Fruit fly (Drosophila melanogaster) whole organism, adult: Measurements from ENCODE around the gene ps.

ENCODE experiments used
- CG1620 ChIP-seq: fragments of 200-800 bp; sonication (Bioruptor generic); optimal IDR thresholded peaks from 2 replicates; lab custom pipeline; 2016; ENCODE audit warnings: missing biosample characterization, missing genetic modification characterization
- Hr96 ChIP-seq: fragments of 200-800 bp; sonication (Bioruptor generic); optimal IDR thresholded peaks from 2 replicates; lab custom pipeline; 2016; ENCODE audit warnings: missing biosample characterization, missing genetic modification characterization
- bab1 ChIP-seq: fragments of 200-800 bp; sonication (Bioruptor generic); optimal IDR thresholded peaks from 3 replicates; lab custom pipeline; 2019; ENCODE audit warnings: missing biosample characterization, mild to moderate bottlenecking, missing genetic modification characterization, moderate library complexity
- cnc ChIP-seq, 2 experiments: fragments of >200 bp; optimal IDR thresholded peaks; 2 replicates each; lab custom pipeline; 2017
- kay ChIP-seq: fragments of 200-800 bp; sonication (Bioruptor generic); peaks from one replicate; lab custom pipeline; 2016; ENCODE audit warnings: missing biosample characterization, missing genetic modification characterization, borderline replicate concordance
- pad ChIP-seq: fragments of 200-800 bp; sonication (Bioruptor generic); optimal IDR thresholded peaks from 3 replicates; lab custom pipeline; 2017; ENCODE audit warnings: missing biosample characterization, missing genetic modification characterization, mild to moderate bottlenecking, moderate library complexity, missing genetic modification reagents
- toe ChIP-seq: fragments of 200-800 bp; sonication (Bioruptor generic); optimal IDR thresholded peaks from 2 replicates; lab custom pipeline; 2016; ENCODE audit warnings: missing biosample characterization, missing genetic modification characterization

DNA sequence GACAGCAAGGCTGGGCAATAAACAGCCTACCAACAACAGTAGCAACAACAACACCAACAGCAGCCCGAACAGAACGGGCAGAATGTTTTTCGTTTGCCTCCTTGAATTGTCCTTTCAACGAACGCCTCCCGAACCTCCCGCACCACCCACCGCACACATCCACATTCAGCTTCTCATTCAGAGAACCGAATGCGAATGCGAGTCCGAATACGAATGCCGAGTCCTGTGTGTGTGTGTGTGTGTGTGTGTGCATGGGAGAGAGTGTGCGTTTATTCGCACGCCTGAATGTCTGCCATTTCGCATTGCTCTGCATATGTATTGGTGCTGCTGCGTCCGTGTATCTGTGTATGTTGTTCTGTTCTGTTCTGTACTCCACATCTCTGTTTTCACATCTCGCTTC, 70.8 kb downstream of the ps start:
- no peak for TF ChIP-seq CG1620 (GFP tag; lab: Kevin White, UChicago)
- no peak for TF ChIP-seq kay (GFP tag; lab: Kevin White, UChicago)
- no peak for TF ChIP-seq Hr96 (GFP tag; lab: Kevin White, UChicago)
- no peak for TF ChIP-seq toe (GFP tag; lab: Kevin White, UChicago)
- no peak for TF ChIP-seq pad (GFP tag; lab: Kevin White, UChicago)
- TF ChIP-seq cnc (optimal IDR thresholded peaks at IDR 0.05; lab: Kevin White, UChicago) = no peak
- no peak for TF ChIP-seq bab1 (GFP tag; lab: Kevin White, UChicago)
